Worm (Caenorhabditis elegans) whole organism, mixed stage, embryonic: ENCODE data around the gene Y75B12B.13.

ENCODE experiments used
- ceh-39 ChIP-seq: fragments of 150-350 bp; optimal IDR thresholded peaks from 2 replicates; lab custom pipeline; 2014; ENCODE audit warnings: missing biosample characterization, missing genetic modification characterization
- ceh-43 ChIP-seq: fragments of 200-800 bp; sonication (Bioruptor generic); optimal IDR thresholded peaks from 2 replicates; lab custom pipeline; 2018; ENCODE audit warnings: mild to moderate bottlenecking, missing genetic modification characterization, moderate library complexity, missing compliant biosample characterization
- elt-3 ChIP-seq: fragments of 150-350 bp; optimal IDR thresholded peaks from 2 replicates; lab custom pipeline; 2014; ENCODE audit warnings: missing biosample characterization, missing genetic modification characterization
- hlh-1 ChIP-seq: fragments of 150-350 bp; optimal IDR thresholded peaks from 2 replicates; lab custom pipeline; 2014; ENCODE audit warnings: missing biosample characterization, missing genetic modification reagents, missing genetic modification characterization
- lin-13 ChIP-seq: fragments of 150-350 bp; optimal IDR thresholded peaks from 2 replicates; lab custom pipeline; 2014; ENCODE audit warnings: missing biosample characterization, missing genetic modification characterization
- lsy-2 ChIP-seq: fragments of 150-350 bp; optimal IDR thresholded peaks from 2 replicates; lab custom pipeline; 2014; ENCODE audit warnings: missing biosample characterization, missing genetic modification characterization
- mab-5 ChIP-seq: fragments of 150-350 bp; optimal IDR thresholded peaks from 2 replicates; lab custom pipeline; 2014; ENCODE audit warnings: missing biosample characterization, missing genetic modification characterization
- nhr-28 ChIP-seq: fragments of 150-350 bp; optimal IDR thresholded peaks from 2 replicates; lab custom pipeline; 2014; ENCODE audit warnings: missing biosample characterization, missing genetic modification characterization
- pha-4 ChIP-seq: fragments of 150-350 bp; optimal IDR thresholded peaks from 2 replicates; lab custom pipeline; 2018; ENCODE audit warnings: missing biosample characterization, missing genetic modification reagents, missing genetic modification characterization
- snpc-4 ChIP-seq: fragments of 150-350 bp; optimal IDR thresholded peaks from 2 replicates; lab custom pipeline; 2014; ENCODE audit warnings: missing biosample characterization, missing genetic modification characterization
- unc-39 ChIP-seq: fragments of 150-350 bp; optimal IDR thresholded peaks from 2 replicates; lab custom pipeline; 2014; ENCODE audit warnings: missing biosample characterization, missing genetic modification characterization
- unc-62 ChIP-seq: fragments of 150-350 bp; optimal IDR thresholded peaks from 2 replicates; lab custom pipeline; 2014; ENCODE audit warnings: missing biosample characterization, missing genetic modification reagents, missing genetic modification characterization
- zip-8 ChIP-seq: fragments of 150-350 bp; optimal IDR thresholded peaks from 2 replicates; lab custom pipeline; 2014; ENCODE audit warnings: missing biosample characterization, missing genetic modification characterization
- ztf-11 ChIP-seq: fragments of 150-350 bp; optimal IDR thresholded peaks from 2 replicates; lab custom pipeline; 2014; ENCODE audit warnings: missing biosample characterization, missing genetic modification characterization

DNA sequence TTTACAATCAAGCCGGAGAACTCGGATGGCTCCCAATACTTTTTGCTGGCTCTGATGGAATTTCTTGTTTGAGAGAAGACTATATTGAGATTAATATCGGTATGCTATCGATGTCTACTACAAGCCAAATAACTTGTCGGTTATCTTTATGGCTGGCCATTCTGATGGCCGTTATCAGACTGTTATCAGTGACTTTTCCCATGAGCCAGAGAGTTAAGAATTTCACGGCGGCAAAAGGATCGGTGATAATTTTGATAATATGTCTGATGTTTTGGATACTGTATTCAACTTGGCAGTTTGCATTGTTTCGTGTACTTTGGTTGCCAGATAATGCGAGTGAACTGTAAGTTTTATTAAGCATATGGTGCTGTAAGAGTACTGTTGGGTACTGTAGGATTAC is 32.4 kb upstream of the Y75B12B.13 start:
- TF ChIP-seq ztf-11 (tag; lab: Kevin White, UChicago) = no peak
- no peak for TF ChIP-seq nhr-28
- TF ChIP-seq unc-39 (tag; lab: Kevin White, UChicago) = no peak
- no peak for TF ChIP-seq ceh-39
- no peak for TF ChIP-seq elt-3 (tag; lab: Kevin White, UChicago)
- TF ChIP-seq unc-62 (GFP tag; lab: Kevin White, UChicago) = no peak
- TF ChIP-seq pha-4 (tag; lab: Kevin White, UChicago) = no peak
- no peak for TF ChIP-seq ceh-43 (GFP tag; lab: Kevin White, UChicago)
- TF ChIP-seq mab-5 (tag; lab: Kevin White, UChicago) = no peak
- TF ChIP-seq hlh-1 = no peak
- TF ChIP-seq lsy-2 (tag; lab: Kevin White, UChicago) = no peak
- TF ChIP-seq snpc-4 = no peak
- no peak for TF ChIP-seq zip-8 (tag; lab: Kevin White, UChicago)
- no peak for TF ChIP-seq lin-13 (tag; lab: Kevin White, UChicago)
